Fruit fly (Drosophila melanogaster) whole organism, embryonic: ENCODE measurements around the gene CG5050.

Experiments used
- Atf6 ChIP-seq: fragments of 200-800 bp; sonication (Bioruptor generic); IDR thresholded peaks from 2 replicates; pipeline ENCODE4 v1.3.6; 2022; ENCODE audit warnings: missing biosample characterization, missing genetic modification characterization
- Blimp-1 ChIP-seq: fragments of 200-800 bp; sonication (Bioruptor generic); optimal IDR thresholded peaks from 3 replicates; lab custom pipeline; 2018; ENCODE audit warnings: missing biosample characterization, missing genetic modification characterization, mild to moderate bottlenecking, moderate library complexity, missing genetic modification reagents
- CG10979 ChIP-seq: fragments of 200-800 bp; sonication (Bioruptor generic); optimal IDR thresholded peaks from 2 replicates; lab custom pipeline; 2018; ENCODE audit warnings: missing biosample characterization, mild to moderate bottlenecking, missing genetic modification characterization, moderate library complexity
- CG11723 ChIP-seq: fragments of 200-800 bp; sonication (Bioruptor generic); optimal IDR thresholded peaks from 2 replicates; lab custom pipeline; 2017; ENCODE audit warnings: missing biosample characterization, mild to moderate bottlenecking, missing genetic modification characterization
- CG12071 ChIP-seq: fragments of 200-800 bp; sonication (Bioruptor generic); optimal IDR thresholded peaks from 3 replicates; lab custom pipeline; 2018; ENCODE audit warnings: missing biosample characterization, mild to moderate bottlenecking, missing genetic modification characterization
- CG12391 ChIP-seq: fragments of 200-800 bp; sonication (Bioruptor generic); optimal IDR thresholded peaks from 3 replicates; lab custom pipeline; 2018; ENCODE audit warnings: missing biosample characterization, mild to moderate bottlenecking, missing genetic modification characterization, moderate library complexity
- CG12744 ChIP-seq: fragments of 200-800 bp; sonication (Bioruptor generic); optimal IDR thresholded peaks from 2 replicates; lab custom pipeline; 2016; ENCODE audit warnings: missing biosample characterization, missing genetic modification characterization
- CG12769 ChIP-seq: fragments of 200-800 bp; sonication (Bioruptor generic); optimal IDR thresholded peaks from 2 replicates; lab custom pipeline; 2019; ENCODE audit warnings: missing biosample characterization, mild to moderate bottlenecking, missing genetic modification characterization, moderate library complexity
- CG13894 ChIP-seq: fragments of 200-800 bp; sonication (Bioruptor generic); optimal IDR thresholded peaks from 3 replicates; lab custom pipeline; 2018; ENCODE audit warnings: missing biosample characterization, mild to moderate bottlenecking, missing genetic modification characterization, moderate library complexity
- CG15479 ChIP-seq: fragments of 200-800 bp; sonication (Bioruptor generic); optimal IDR thresholded peaks from 3 replicates; lab custom pipeline; 2019; ENCODE audit warnings: missing biosample characterization, mild to moderate bottlenecking, missing genetic modification characterization, moderate library complexity
- CG2116 ChIP-seq: fragments of 200-800 bp; sonication (Bioruptor generic); optimal IDR thresholded peaks from 3 replicates; lab custom pipeline; 2018; ENCODE audit warnings: missing biosample characterization, mild to moderate bottlenecking, missing genetic modification characterization
- CG30403 ChIP-seq: fragments of 200-800 bp; sonication (Bioruptor generic); optimal IDR thresholded peaks from 3 replicates; lab custom pipeline; 2016; ENCODE audit warnings: missing biosample characterization, missing genetic modification characterization
- CG31441 ChIP-seq: fragments of 200-800 bp; sonication (Bioruptor generic); IDR thresholded peaks from 2 replicates; pipeline ENCODE4 v1.3.6; 2022; ENCODE audit warnings: missing biosample characterization, missing genetic modification characterization
- CG3163 ChIP-seq: fragments of 200-800 bp; sonication (Bioruptor generic); optimal IDR thresholded peaks from 3 replicates; lab custom pipeline; 2016; ENCODE audit warnings: missing biosample characterization, missing genetic modification characterization
- CG3847 ChIP-seq: fragments of 200-800 bp; sonication (Bioruptor generic); IDR thresholded peaks from 2 replicates; pipeline ENCODE4 v1.3.6; 2022; ENCODE audit warnings: missing biosample characterization, missing genetic modification characterization
- CG6683 ChIP-seq: fragments of 200-800 bp; sonication (Bioruptor generic); optimal IDR thresholded peaks from 2 replicates; lab custom pipeline; 2017; ENCODE audit warnings: missing biosample characterization, mild to moderate bottlenecking, missing genetic modification characterization, missing genetic modification reagents
- CG7839 ChIP-seq: fragments of 200-800 bp; sonication (Bioruptor generic); optimal IDR thresholded peaks from 3 replicates; lab custom pipeline; 2018; ENCODE audit warnings: missing biosample characterization, mild to moderate bottlenecking, missing genetic modification characterization, moderate library complexity
- CG7963 ChIP-seq: fragments of 200-800 bp; sonication (Bioruptor generic); IDR thresholded peaks from 3 replicates; pipeline ENCODE4 v1.3.6; 2022; ENCODE audit warnings: missing biosample characterization, missing genetic modification characterization; ENCODE audit not compliant: partially characterized antibody
- CG7987 ChIP-seq: fragments of 200-800 bp; sonication (Bioruptor generic); optimal IDR thresholded peaks from 2 replicates; lab custom pipeline; 2018; ENCODE audit warnings: missing biosample characterization, mild to moderate bottlenecking, missing genetic modification characterization, moderate library complexity
- Dek ChIP-seq: fragments of 200-800 bp; sonication (Bioruptor generic); optimal IDR thresholded peaks from 3 replicates; lab custom pipeline; 2019; ENCODE audit warnings: missing biosample characterization, mild to moderate bottlenecking, missing genetic modification characterization, moderate library complexity
- Doc3 ChIP-seq: fragments of 200-800 bp; sonication (Bioruptor generic); IDR thresholded peaks from 3 replicates; pipeline ENCODE4 v1.3.6; 2022; ENCODE audit warnings: missing biosample characterization, missing genetic modification characterization; ENCODE audit not compliant: partially characterized antibody
- E2f1 ChIP-seq: fragments of 200-800 bp; sonication (Bioruptor generic); IDR thresholded peaks from 2 replicates; pipeline ENCODE4 v1.3.6; 2022; ENCODE audit warnings: missing biosample characterization, missing genetic modification characterization
- ERR ChIP-seq: fragments of 200-800 bp; sonication (Bioruptor generic); optimal IDR thresholded peaks from 2 replicates; lab custom pipeline; 2016; ENCODE audit warnings: missing biosample characterization, missing genetic modification characterization
- Eip74EF ChIP-seq, 2 experiments: fragments of 200-800 bp in 1 of 2; fragments of >200 bp in 1 of 2; sonication (Bioruptor generic) in 1 of 2; optimal IDR thresholded peaks; 2 replicates each; lab custom pipeline; 2017 to 2019; ENCODE audit warnings: missing biosample characterization in 2 of 2, missing genetic modification characterization in 2 of 2, mild to moderate bottlenecking in 1 of 2, moderate library complexity in 1 of 2
- Hand ChIP-seq: fragments of 200-800 bp; sonication (Bioruptor generic); optimal IDR thresholded peaks from 2 replicates; lab custom pipeline; 2017; ENCODE audit warnings: mild to moderate bottlenecking, missing biosample characterization, missing genetic modification reagents, missing genetic modification characterization
- Hey ChIP-seq: fragments of 200-800 bp; sonication (Bioruptor generic); optimal IDR thresholded peaks from 3 replicates; lab custom pipeline; 2018; ENCODE audit warnings: missing biosample characterization, mild to moderate bottlenecking, missing genetic modification characterization
- Hmr ChIP-seq: fragments of 200-800 bp; sonication (Bioruptor generic); optimal IDR thresholded peaks from 3 replicates; lab custom pipeline; 2017; ENCODE audit warnings: mild to moderate bottlenecking, missing biosample characterization, missing genetic modification reagents, missing genetic modification characterization
- NfI ChIP-seq: fragments of 200-800 bp; sonication (Bioruptor generic); optimal IDR thresholded peaks from 3 replicates; lab custom pipeline; 2018; ENCODE audit warnings: missing biosample characterization, mild to moderate bottlenecking, missing genetic modification characterization, moderate library complexity
- PHDP ChIP-seq: fragments of 200-800 bp; sonication (Bioruptor generic); optimal IDR thresholded peaks from 3 replicates; lab custom pipeline; 2018; ENCODE audit warnings: missing biosample characterization, mild to moderate bottlenecking, missing genetic modification characterization, moderate library complexity
- Pdp1 ChIP-seq, 2 experiments: fragments of 200-800 bp; sonication (Bioruptor generic); optimal IDR thresholded peaks; 3 replicates each; lab custom pipeline; 2016; ENCODE audit warnings: missing biosample characterization in 2 of 2, missing genetic modification characterization in 2 of 2, mild to moderate bottlenecking in 1 of 2, moderate library complexity in 1 of 2
- Side ChIP-seq: fragments of 200-800 bp; sonication (Bioruptor generic); optimal IDR thresholded peaks from 2 replicates; lab custom pipeline; 2016; ENCODE audit warnings: missing biosample characterization, missing genetic modification characterization
- ac ChIP-seq: fragments of 200-800 bp; sonication (Bioruptor generic); optimal IDR thresholded peaks from 3 replicates; lab custom pipeline; 2017; ENCODE audit warnings: missing biosample characterization, mild to moderate bottlenecking, missing genetic modification characterization
- al ChIP-seq: fragments of 200-800 bp; sonication (Bioruptor generic); IDR thresholded peaks from 2 replicates; pipeline ENCODE4 v1.3.6; 2022; ENCODE audit warnings: missing biosample characterization, missing genetic modification characterization
- amos ChIP-seq: fragments of 200-800 bp; sonication (Bioruptor generic); IDR thresholded peaks from 2 replicates; pipeline ENCODE4 v1.3.6; 2022; ENCODE audit warnings: missing biosample characterization, missing genetic modification characterization; ENCODE audit not compliant: partially characterized antibody
- ap ChIP-seq: fragments of 200-800 bp; sonication (Bioruptor generic); IDR thresholded peaks from 2 replicates; pipeline ENCODE4 v1.3.6; 2022; ENCODE audit warnings: missing biosample characterization, missing genetic modification characterization
- az2 ChIP-seq: fragments of 200-800 bp; sonication (Bioruptor generic); optimal IDR thresholded peaks from 3 replicates; lab custom pipeline; 2016; ENCODE audit warnings: missing biosample characterization, missing genetic modification characterization
- bcd ChIP-seq: fragments of 200-800 bp; sonication (Bioruptor generic); optimal IDR thresholded peaks from 2 replicates; lab custom pipeline; 2017; ENCODE audit warnings: missing biosample characterization, mild to moderate bottlenecking, missing genetic modification characterization
- br ChIP-seq: fragments of >200 bp; optimal IDR thresholded peaks from 2 replicates; lab custom pipeline; 2017
- da ChIP-seq: fragments of 200-800 bp; sonication (Bioruptor generic); optimal IDR thresholded peaks from 2 replicates; lab custom pipeline; 2016; ENCODE audit warnings: missing biosample characterization, missing genetic modification characterization
- dimm ChIP-seq: fragments of 200-800 bp; sonication (Bioruptor generic); IDR thresholded peaks from 2 replicates; pipeline ENCODE4 v1.3.6; 2022; ENCODE audit warnings: missing biosample characterization, missing genetic modification characterization
- en ChIP-seq: fragments of 200-800 bp; sonication (Bioruptor generic); optimal IDR thresholded peaks from 2 replicates; lab custom pipeline; 2016; ENCODE audit warnings: missing biosample characterization, missing genetic modification characterization
- gt ChIP-seq: fragments of 200-800 bp; sonication (Bioruptor generic); IDR thresholded peaks from 2 replicates; pipeline ENCODE4 v1.3.6; 2022; ENCODE audit warnings: missing biosample characterization, missing genetic modification characterization
- hbn ChIP-seq: fragments of 200-800 bp; sonication (Bioruptor generic); IDR thresholded peaks from 2 replicates; pipeline ENCODE4 v1.3.6; 2022; ENCODE audit warnings: missing biosample characterization, missing genetic modification characterization; ENCODE audit not compliant: partially characterized antibody
- insv ChIP-seq, 2 experiments: fragments of 200-800 bp; sonication (Bioruptor generic); optimal IDR thresholded peaks; 3 replicates each; lab custom pipeline; 2016 to 2018; ENCODE audit warnings: missing biosample characterization in 2 of 2, missing genetic modification characterization in 2 of 2
- kni ChIP-seq: fragments of 200-800 bp; sonication (Bioruptor generic); optimal IDR thresholded peaks from 3 replicates; lab custom pipeline; 2017; ENCODE audit warnings: mild to moderate bottlenecking, missing biosample characterization, missing genetic modification reagents, missing genetic modification characterization
- maf-S ChIP-seq: fragments of 200-800 bp; sonication (Bioruptor generic); optimal IDR thresholded peaks from 2 replicates; lab custom pipeline; 2016; ENCODE audit warnings: missing biosample characterization, missing genetic modification characterization
- mam ChIP-seq: fragments of 200-800 bp; sonication (Bioruptor generic); optimal IDR thresholded peaks from 3 replicates; lab custom pipeline; 2016; ENCODE audit warnings: missing biosample characterization, missing genetic modification characterization
- p53 ChIP-seq: fragments of 200-800 bp; sonication (Bioruptor generic); optimal IDR thresholded peaks from 2 replicates; lab custom pipeline; 2016; ENCODE audit warnings: missing biosample characterization, missing genetic modification characterization
- pb ChIP-seq: fragments of 200-800 bp; sonication (Bioruptor generic); optimal IDR thresholded peaks from 3 replicates; lab custom pipeline; 2016; ENCODE audit warnings: missing biosample characterization, missing genetic modification characterization
- so ChIP-seq: fragments of 200-800 bp; sonication (Bioruptor generic); IDR thresholded peaks from 3 replicates; pipeline ENCODE4 v1.3.6; 2022; ENCODE audit warnings: missing biosample characterization, missing genetic modification characterization

The CG5050 gene

DNA sequence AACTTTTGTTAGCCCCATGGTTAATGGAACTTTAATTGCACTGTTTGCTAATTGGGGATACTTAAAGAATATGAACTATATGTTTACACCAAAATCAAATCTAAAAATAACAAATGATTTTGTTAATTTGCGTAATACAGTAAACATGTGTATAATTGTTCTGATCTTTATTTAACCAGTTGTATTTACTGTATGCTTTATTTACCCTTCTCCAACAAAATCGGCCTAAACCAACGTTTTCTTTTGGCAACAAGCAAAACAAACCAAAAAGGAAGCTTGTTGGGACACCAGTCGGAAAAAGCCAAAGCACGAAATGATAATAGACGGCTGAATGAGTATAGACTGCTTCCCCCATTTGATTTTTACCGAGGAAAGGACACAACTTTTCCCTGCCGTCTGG is 17.9 kb downstream of the CG5050 start (continued):
- TF ChIP-seq so (GFP tag; lab: Robert Waterston, UW) (no peak; the same call in 2 of the 3 replicates), CG2116 (GFP tag; lab: Kevin White, UChicago) (peak; percentile 13), ap (GFP tag; lab: Robert Waterston, UW) (no peak), Hand (GFP tag; lab: Kevin White, UChicago) (peak; percentile 77), ERR (peak; percentile 55), p53 (no peak), Doc3 (GFP tag; lab: Robert Waterston, UW) (no peak), hbn (no peak), Side (GFP tag; lab: Kevin White, UChicago) (peak; percentile 15), E2f1 (GFP tag; lab: Robert Waterston, UW) (no peak), CG6683 (peak; percentile 73), CG30403 (GFP tag; lab: Kevin White, UChicago) (no peak), CG12744 (peak; percentile 78), CG12071 (GFP tag; lab: Kevin White, UChicago) (peak; percentile 69), Hey (tag; lab: Kevin White, UChicago) (peak; percentile 43), insv (GFP tag; optimal IDR thresholded peaks at IDR 0.05; lab: Kevin White, UChicago) (peak in 1 of 2 experiments; percentile 6), CG7963 (GFP tag; lab: Robert Waterston, UW) (no peak), az2 (no peak), CG7987 (GFP tag; lab: Kevin White, UChicago) (peak; percentile 80), ac (GFP tag; lab: Kevin White, UChicago) (no peak), CG13894 (tag; lab: Kevin White, UChicago) (peak; percentile 79), dimm (no peak), Dek (tag; lab: Kevin White, UChicago) (peak; percentile 69), mam (GFP tag; lab: Kevin White, UChicago) (peak; percentile 49), Pdp1 (GFP tag; optimal IDR thresholded peaks at IDR 0.05; lab: Kevin White, UChicago) (peak in 1 of 2 experiments; percentile 1), gt (GFP tag; lab: Robert Waterston, UW) (no peak), Eip74EF (GFP tag; optimal IDR thresholded peaks at IDR 0.05; lab: Kevin White, UChicago) (no peak), CG3163 (GFP tag; lab: Kevin White, UChicago) (peak; percentile 14), Hmr (GFP tag; lab: Kevin White, UChicago) (peak; percentile 90), CG12391 (tag; lab: Kevin White, UChicago) (peak; percentile 9), amos (GFP tag; lab: Robert Waterston, UW) (no peak), maf-S (GFP tag; lab: Kevin White, UChicago) (peak; percentile 46), Blimp-1 (GFP tag; lab: Kevin White, UChicago) (no peak), CG7839 (peak; percentile 45), al (GFP tag; lab: Robert Waterston, UW) (no peak), pb (GFP tag; lab: Kevin White, UChicago) (no peak), CG10979 (tag; lab: Kevin White, UChicago) (no peak), en (GFP tag; lab: Kevin White, UChicago) (no peak), br (lab: Kevin White, UChicago) (no peak), bcd (peak; percentile 55), CG3847 (peak; percentile 14; the same call in 1 of the 2 replicates), da (GFP tag; lab: Kevin White, UChicago) (no peak), NfI (GFP tag; lab: Kevin White, UChicago) (peak; percentile 60), CG11723 (GFP tag; lab: Kevin White, UChicago) (no peak), PHDP (tag; lab: Kevin White, UChicago) (peak; percentile 85), CG12769 (tag; lab: Kevin White, UChicago) (peak; percentile 91), kni (GFP tag; lab: Kevin White, UChicago) (no peak), CG31441 (GFP tag; lab: Robert Waterston, UW) (no peak), CG15479 (GFP tag; lab: Kevin White, UChicago) (no peak), Atf6 (GFP tag; lab: Robert Waterston, UW) (peak; percentile 88)
